Fruit fly (Drosophila melanogaster) whole organism, adult: Measurements from ENCODE around the gene CG7071.

Experiments used
- CG11617 ChIP-seq: fragments of 200-800 bp; sonication (Bioruptor generic); optimal IDR thresholded peaks from 2 replicates; lab custom pipeline; 2017; ENCODE audit warnings: mild to moderate bottlenecking, missing biosample characterization, missing genetic modification reagents, missing genetic modification characterization
- CG12768 ChIP-seq: fragments of 200-800 bp; sonication (Bioruptor generic); optimal IDR thresholded peaks from 2 replicates; lab custom pipeline; 2017; ENCODE audit warnings: missing biosample characterization, missing genetic modification characterization, mild to moderate bottlenecking, moderate library complexity, missing genetic modification reagents
- CG14711 ChIP-seq: fragments of 200-800 bp; sonication (Bioruptor generic); optimal IDR thresholded peaks from 2 replicates; lab custom pipeline; 2018; ENCODE audit warnings: missing biosample characterization, mild to moderate bottlenecking, missing genetic modification characterization, moderate library complexity
- CG1620 ChIP-seq: fragments of 200-800 bp; sonication (Bioruptor generic); optimal IDR thresholded peaks from 2 replicates; lab custom pipeline; 2016; ENCODE audit warnings: missing biosample characterization, missing genetic modification characterization
- CG33017 ChIP-seq: fragments of 200-800 bp; sonication (Bioruptor generic); optimal IDR thresholded peaks from 2 replicates; lab custom pipeline; 2018; ENCODE audit warnings: missing biosample characterization, mild to moderate bottlenecking, missing genetic modification characterization, moderate library complexity
- CG5204 ChIP-seq: fragments of 200-800 bp; sonication (Bioruptor generic); optimal IDR thresholded peaks from 2 replicates; lab custom pipeline; 2016; ENCODE audit warnings: missing biosample characterization, missing genetic modification characterization
- CG7045 ChIP-seq: fragments of 200-800 bp; sonication (Bioruptor generic); optimal IDR thresholded peaks from 2 replicates; lab custom pipeline; 2017; ENCODE audit warnings: missing biosample characterization, mild to moderate bottlenecking, missing genetic modification characterization
- CG7101 ChIP-seq: fragments of 200-800 bp; sonication (Bioruptor generic); optimal IDR thresholded peaks from 2 replicates; lab custom pipeline; 2018; ENCODE audit warnings: missing biosample characterization, mild to moderate bottlenecking, missing genetic modification characterization, moderate library complexity
- Clk ChIP-seq: fragments of 200-800 bp; sonication (Bioruptor generic); optimal IDR thresholded peaks from 2 replicates; lab custom pipeline; 2017; ENCODE audit warnings: missing biosample characterization, missing genetic modification characterization
- Crg-1 ChIP-seq: fragments of 200-800 bp; sonication (Bioruptor generic); optimal IDR thresholded peaks from 2 replicates; lab custom pipeline; 2016; ENCODE audit warnings: missing biosample characterization, missing genetic modification characterization
- Hr96 ChIP-seq: fragments of 200-800 bp; sonication (Bioruptor generic); optimal IDR thresholded peaks from 2 replicates; lab custom pipeline; 2016; ENCODE audit warnings: missing biosample characterization, missing genetic modification characterization
- Mnt ChIP-seq: fragments of 200-800 bp; sonication (Bioruptor generic); optimal IDR thresholded peaks from 2 replicates; lab custom pipeline; 2016; ENCODE audit warnings: missing biosample characterization, mild to moderate bottlenecking, missing genetic modification characterization
- bab1 ChIP-seq: fragments of 200-800 bp; sonication (Bioruptor generic); optimal IDR thresholded peaks from 3 replicates; lab custom pipeline; 2019; ENCODE audit warnings: missing biosample characterization, mild to moderate bottlenecking, missing genetic modification characterization, moderate library complexity
- cic ChIP-seq: fragments of 200-800 bp; sonication (Bioruptor generic); optimal IDR thresholded peaks from 2 replicates; lab custom pipeline; 2017; ENCODE audit warnings: missing biosample characterization, mild to moderate bottlenecking, missing genetic modification characterization, moderate library complexity
- cnc ChIP-seq, 2 experiments: fragments of >200 bp; optimal IDR thresholded peaks; 2 replicates each; lab custom pipeline; 2017
- kay ChIP-seq: fragments of 200-800 bp; sonication (Bioruptor generic); peaks from one replicate; lab custom pipeline; 2016; ENCODE audit warnings: missing biosample characterization, missing genetic modification characterization, borderline replicate concordance
- ovo ChIP-seq: fragments of 200-800 bp; sonication (Bioruptor generic); optimal IDR thresholded peaks from 2 replicates; lab custom pipeline; 2016; ENCODE audit warnings: missing biosample characterization, missing genetic modification characterization
- pad ChIP-seq: fragments of 200-800 bp; sonication (Bioruptor generic); optimal IDR thresholded peaks from 3 replicates; lab custom pipeline; 2017; ENCODE audit warnings: missing biosample characterization, missing genetic modification characterization, mild to moderate bottlenecking, moderate library complexity, missing genetic modification reagents
- tj ChIP-seq: fragments of 200-800 bp; sonication (Bioruptor generic); optimal IDR thresholded peaks from 3 replicates; lab custom pipeline; 2017; ENCODE audit warnings: missing biosample characterization, mild to moderate bottlenecking, missing genetic modification characterization, moderate library complexity
- toe ChIP-seq: fragments of 200-800 bp; sonication (Bioruptor generic); optimal IDR thresholded peaks from 2 replicates; lab custom pipeline; 2016; ENCODE audit warnings: missing biosample characterization, missing genetic modification characterization

The CG7071 gene

dm6 chr3R:22395409-22396178 lies 33.2 kb downstream of the CG7071 start:
- TF ChIP-seq kay (GFP tag; lab: Kevin White, UChicago) (no peak), Crg-1 (no peak), CG33017 (tag; lab: Kevin White, UChicago) (no peak), cic (GFP tag; lab: Kevin White, UChicago) (no peak), CG7045 (GFP tag; lab: Kevin White, UChicago) (no peak), CG1620 (GFP tag; lab: Kevin White, UChicago) (no peak), Mnt (GFP tag; lab: Kevin White, UChicago) (no peak), CG7101 (no peak), toe (no peak), Hr96 (no peak), cnc (optimal IDR thresholded peaks at IDR 0.05; lab: Kevin White, UChicago) (no peak), pad (GFP tag; lab: Kevin White, UChicago) (no peak), CG5204 (no peak), bab1 (GFP tag; lab: Kevin White, UChicago) (no peak), Clk (GFP tag; lab: Kevin White, UChicago) (no peak), CG14711 (tag; lab: Kevin White, UChicago) (no peak), tj (GFP tag; lab: Kevin White, UChicago) (no peak), ovo (GFP tag; lab: Kevin White, UChicago) (no peak), CG12768 (no peak), CG11617 (GFP tag; lab: Kevin White, UChicago) (no peak)

dm6 chr3R:22396238-22396772 lies 33.9 kb downstream of the CG7071 start:
- TF ChIP-seq Crg-1 (no peak), cic (GFP tag; lab: Kevin White, UChicago) (no peak), cnc (optimal IDR thresholded peaks at IDR 0.05; lab: Kevin White, UChicago) (no peak), CG11617 (GFP tag; lab: Kevin White, UChicago) (no peak), Clk (GFP tag; lab: Kevin White, UChicago) (no peak), CG14711 (tag; lab: Kevin White, UChicago) (no peak), CG7045 (GFP tag; lab: Kevin White, UChicago) (no peak), toe (no peak), CG33017 (tag; lab: Kevin White, UChicago) (no peak), ovo (GFP tag; lab: Kevin White, UChicago) (no peak)

dm6 chr3R:22397068-22397700 lies 34.8 kb downstream of the CG7071 start:
- no peak for TF ChIP-seq CG14711 (tag; lab: Kevin White, UChicago)
- TF ChIP-seq bab1 (GFP tag; lab: Kevin White, UChicago), result peak; percentile 15
- no peak for TF ChIP-seq tj (GFP tag; lab: Kevin White, UChicago)
- TF ChIP-seq pad (GFP tag; lab: Kevin White, UChicago), result no peak

- TF ChIP-seq CG11617 (GFP tag; lab: Kevin White, UChicago), result no peak
- TF ChIP-seq Mnt (GFP tag; lab: Kevin White, UChicago), result no peak
- TF ChIP-seq bab1 (GFP tag; lab: Kevin White, UChicago), result no peak
- no peak for TF ChIP-seq CG12768
- no peak for TF ChIP-seq CG7045 (GFP tag; lab: Kevin White, UChicago)
- no peak for TF ChIP-seq CG14711 (tag; lab: Kevin White, UChicago)
- TF ChIP-seq Hr96, result no peak
These were observed 37.8 kb downstream of the CG7071 start for dm6 chr3R:22400246-22400645.

- TF ChIP-seq toe, result no peak
- TF ChIP-seq CG7045 (GFP tag; lab: Kevin White, UChicago), result no peak
- TF ChIP-seq CG5204, result no peak
- TF ChIP-seq CG12768, result no peak
- TF ChIP-seq pad (GFP tag; lab: Kevin White, UChicago), result no peak
- no peak for TF ChIP-seq cic (GFP tag; lab: Kevin White, UChicago)
- no peak for TF ChIP-seq CG7101
- no peak for TF ChIP-seq Mnt (GFP tag; lab: Kevin White, UChicago)
- TF ChIP-seq kay (GFP tag; lab: Kevin White, UChicago), result no peak
- no peak for TF ChIP-seq bab1 (GFP tag; lab: Kevin White, UChicago)
- TF ChIP-seq CG14711 (tag; lab: Kevin White, UChicago), result no peak
- TF ChIP-seq ovo (GFP tag; lab: Kevin White, UChicago), result no peak
- TF ChIP-seq Hr96, result no peak
- TF ChIP-seq tj (GFP tag; lab: Kevin White, UChicago), result no peak
- TF ChIP-seq CG11617 (GFP tag; lab: Kevin White, UChicago), result no peak
- no peak for TF ChIP-seq cnc (optimal IDR thresholded peaks at IDR 0.05; lab: Kevin White, UChicago)
These were observed 39.9 kb downstream of the CG7071 start, which contains the start of gene CG13856 for dm6 chr3R:22402355-22402754. CG13856 (plus strand) TSS chr3R:22402655.

- TF ChIP-seq ovo (GFP tag; lab: Kevin White, UChicago), result no peak
These were observed 43.2 kb downstream of the CG7071 start, which contains the start of gene CG13855 for dm6 chr3R:22405639-22406038. CG13855 (plus strand) TSS chr3R:22405939.
